Worm (Caenorhabditis elegans): ENCODE measurements around the gene C37C3.10.

- TF ChIP-seq hmg-4 (GFP tag; optimal IDR thresholded peaks at IDR 0.05), result no peak
- TF ChIP-seq pes-1 (GFP tag; IDR thresholded peaks at IDR 0.05), result no peak
- TF ChIP-seq aly-1 (tag; optimal IDR thresholded peaks at IDR 0.05), result no peak
- no peak for TF ChIP-seq B0310.2 (tag; optimal IDR thresholded peaks at IDR 0.05)
- TF ChIP-seq tbx-37 (GFP tag; conservative IDR thresholded peaks at IDR 0.05), result no peak
- TF ChIP-seq F13C5.2 (tag; optimal IDR thresholded peaks at IDR 0.05), result no peak
- TF ChIP-seq ama-1 (optimal IDR thresholded peaks at IDR 0.05), result no peak
- no peak for TF ChIP-seq tbx-11 (GFP tag; IDR thresholded peaks at IDR 0.05)
Observed at ce11 chrV:7904389-7904788, 41.5 kb upstream of the C37C3.10 start.
